Worm (Caenorhabditis elegans) whole organism, L1 larva: Measurements from ENCODE around the gene T01G6.1.

Experiments
- aly-2 ChIP-seq: fragments of 150-350 bp; optimal IDR thresholded peaks from 2 replicates; lab custom pipeline; 2014; ENCODE audit warnings: missing biosample characterization, missing genetic modification characterization
- egl-27 ChIP-seq, 2 experiments: fragments of 150-350 bp in 1 of 2; sonication (generic microtip); optimal IDR thresholded peaks; 3 replicates each; lab custom pipeline; 2017 to 2018; ENCODE audit warnings: missing biosample characterization in 2 of 2, missing genetic modification characterization in 2 of 2, missing genetic modification reagents in 2 of 2
- fkh-10 ChIP-seq: sonication (generic microtip); optimal IDR thresholded peaks from 2 replicates; lab custom pipeline; 2017; ENCODE audit warnings: missing biosample characterization, missing genetic modification reagents, missing genetic modification characterization
- fkh-4 ChIP-seq: sonication (generic microtip); optimal IDR thresholded peaks from 2 replicates; lab custom pipeline; 2016; ENCODE audit warnings: missing compliant biosample characterization, missing genetic modification characterization, borderline replicate concordance
- hlh-4 ChIP-seq: sonication (generic microtip); optimal IDR thresholded peaks from 2 replicates; lab custom pipeline; 2016; ENCODE audit warnings: mild to moderate bottlenecking, missing genetic modification characterization, missing compliant biosample characterization
- nhr-71 ChIP-seq: sonication (generic microtip); optimal IDR thresholded peaks from 2 replicates; lab custom pipeline; 2016; ENCODE audit warnings: mild to moderate bottlenecking, missing genetic modification characterization, moderate library complexity, missing compliant biosample characterization
- nhr-85 ChIP-seq: sonication (generic microtip); peaks from one replicate; lab custom pipeline; 2016; ENCODE audit warnings: missing genetic modification characterization, inconsistent platforms, missing compliant biosample characterization
- pqm-1 ChIP-seq: sonication (generic microtip); optimal IDR thresholded peaks from 3 replicates; lab custom pipeline; 2017; ENCODE audit warnings: missing biosample characterization, missing genetic modification characterization
- snu-23 ChIP-seq: sonication (generic microtip); optimal IDR thresholded peaks from 2 replicates; lab custom pipeline; 2016; ENCODE audit warnings: missing genetic modification characterization, missing compliant biosample characterization
- sptf-1 ChIP-seq: fragments of 150-350 bp; optimal IDR thresholded peaks from 2 replicates; lab custom pipeline; 2014; ENCODE audit warnings: missing biosample characterization, missing genetic modification characterization
- sup-37 ChIP-seq: fragments of 200-800 bp; sonication (Bioruptor generic); optimal IDR thresholded peaks from 2 replicates; lab custom pipeline; 2018; ENCODE audit warnings: mild to moderate bottlenecking, missing genetic modification characterization, missing compliant biosample characterization
- unc-62 ChIP-seq: fragments of 150-350 bp; optimal IDR thresholded peaks from 2 replicates; lab custom pipeline; 2014; ENCODE audit warnings: missing biosample characterization, missing genetic modification reagents, missing genetic modification characterization

ce11 chrV:494284-494683, 3.2 kb upstream of the T01G6.1 start, which contains the start of gene nhr-131:
- TF ChIP-seq snu-23 (GFP tag; lab: Kevin White, UChicago), result peak; percentile 38
- no peak for TF ChIP-seq unc-62 (GFP tag; lab: Kevin White, UChicago)
- TF ChIP-seq nhr-85 (tag; lab: Kevin White, UChicago), result peak; percentile 18
- no peak for TF ChIP-seq sup-37
- no peak for TF ChIP-seq fkh-10 (GFP tag; lab: Kevin White, UChicago)
- TF ChIP-seq fkh-4 (tag; lab: Kevin White, UChicago), result no peak
- no peak for TF ChIP-seq hlh-4
- TF ChIP-seq pqm-1, result no peak
- TF ChIP-seq egl-27 (tag; optimal IDR thresholded peaks at IDR 0.05; lab: Kevin White, UChicago), result no peak
- no peak for TF ChIP-seq aly-2 (tag; lab: Kevin White, UChicago)
- peak; percentile 29 for TF ChIP-seq nhr-71 (tag; lab: Kevin White, UChicago)
- no peak for TF ChIP-seq sptf-1 (tag; lab: Kevin White, UChicago)
